Worm (Caenorhabditis elegans) whole organism, L4 larva: ENCODE measurements around the gene Y75B8A.28.
A peak's percentile ranks its signal among the peaks of the same experiment; 100 is the strongest.

Experiments used
- F44E2.7 ChIP-seq: fragments of 200-800 bp; sonication (Bioruptor generic); IDR thresholded peaks from 2 replicates; pipeline ENCODE4 v2.1.2; 2022; ENCODE audit warnings: missing genetic modification characterization, missing compliant biosample characterization
- F49E8.2 ChIP-seq: sonication (generic microtip); optimal IDR thresholded peaks from 2 replicates; lab custom pipeline; 2016; ENCODE audit warnings: missing compliant biosample characterization, mild to moderate bottlenecking, missing genetic modification characterization, borderline replicate concordance
- T26A8.4 ChIP-seq: fragments of 200-800 bp; sonication (Bioruptor generic); IDR thresholded peaks from 2 replicates; pipeline ENCODE4 v1.3.6; 2022; ENCODE audit warnings: missing genetic modification characterization, missing compliant biosample characterization
- Y105C5A.15 ChIP-seq: fragments of 200-800 bp; sonication (Bioruptor generic); IDR thresholded peaks from 2 replicates; pipeline ENCODE4 v1.3.6; 2022; ENCODE audit warnings: missing genetic modification characterization, missing compliant biosample characterization
- Y5F2A.4 ChIP-seq: fragments of 200-800 bp; sonication (Bioruptor generic); optimal IDR thresholded peaks from 2 replicates; lab custom pipeline; 2018; ENCODE audit warnings: mild to moderate bottlenecking, missing genetic modification characterization, missing compliant biosample characterization
- ZK337.2 ChIP-seq: fragments of 200-800 bp; sonication (Bioruptor generic); IDR thresholded peaks from 2 replicates; pipeline ENCODE4 v1.3.6; 2022; ENCODE audit warnings: missing genetic modification reagents, missing genetic modification characterization, missing compliant biosample characterization
- aha-1 ChIP-seq: fragments of 150-350 bp; peaks from one replicate; lab custom pipeline; 2014; ENCODE audit warnings: missing biosample characterization, missing genetic modification characterization
- aly-2 ChIP-seq: sonication (generic microtip); optimal IDR thresholded peaks from 2 replicates; lab custom pipeline; 2018; ENCODE audit warnings: missing biosample characterization, missing genetic modification characterization
- ama-1 ChIP-seq: fragments of 150-350 bp; optimal IDR thresholded peaks from 2 replicates; lab custom pipeline; 2014; ENCODE audit warnings: inconsistent platforms, mixed read lengths
- arid-1 ChIP-seq: fragments of 200-800 bp; sonication (Bioruptor generic); conservative IDR thresholded peaks from 2 replicates; pipeline ENCODE4 v1.3.6; 2022; ENCODE audit warnings: missing genetic modification reagents, missing genetic modification characterization, missing compliant biosample characterization
- attf-4 ChIP-seq: sonication (generic microtip); optimal IDR thresholded peaks from 3 replicates; lab custom pipeline; 2017; ENCODE audit warnings: missing biosample characterization, missing genetic modification characterization
- ceh-20 ChIP-seq: fragments of 200-800 bp; sonication (Bioruptor generic); IDR thresholded peaks from 2 replicates; pipeline ENCODE4 v1.3.6; 2022; ENCODE audit warnings: missing genetic modification reagents, missing genetic modification characterization, missing compliant biosample characterization
- ceh-28 ChIP-seq: fragments of 150-350 bp; optimal IDR thresholded peaks from 2 replicates; lab custom pipeline; 2014; ENCODE audit warnings: missing biosample characterization, missing genetic modification reagents, missing genetic modification characterization
- ceh-32 ChIP-seq: sonication (generic microtip); optimal IDR thresholded peaks from 2 replicates; lab custom pipeline; 2016; ENCODE audit warnings: mild to moderate bottlenecking, missing genetic modification characterization, missing compliant biosample characterization; ENCODE audit not compliant: poor library complexity
- ceh-62 ChIP-seq: sonication (generic microtip); optimal IDR thresholded peaks from 2 replicates; lab custom pipeline; 2017; ENCODE audit warnings: missing biosample characterization, missing genetic modification characterization
- ceh-82 ChIP-seq: sonication (generic microtip); optimal IDR thresholded peaks from 2 replicates; lab custom pipeline; 2017; ENCODE audit warnings: missing biosample characterization, missing genetic modification characterization
- ces-1 ChIP-seq: fragments of 150-350 bp; sonication (generic microtip); optimal IDR thresholded peaks from 4 replicates; lab custom pipeline; 2014; ENCODE audit warnings: missing biosample characterization, missing genetic modification reagents, missing genetic modification characterization
- dmd-8 ChIP-seq: fragments of 200-800 bp; sonication (Bioruptor generic); IDR thresholded peaks from 2 replicates; pipeline ENCODE4 v1.3.6; 2022; ENCODE audit warnings: missing genetic modification characterization, missing compliant biosample characterization
- dpl-1 ChIP-seq: fragments of 150-350 bp; optimal IDR thresholded peaks from 2 replicates; lab custom pipeline; 2014; ENCODE audit warnings: missing biosample characterization, missing genetic modification reagents, missing genetic modification characterization
- duxl-1 ChIP-seq: sonication (generic microtip); optimal IDR thresholded peaks from 2 replicates; lab custom pipeline; 2016; ENCODE audit warnings: mild to moderate bottlenecking, missing genetic modification characterization, moderate library complexity, missing compliant biosample characterization; ENCODE audit not compliant: poor library complexity
- egl-27 ChIP-seq: sonication (generic microtip); optimal IDR thresholded peaks from 3 replicates; lab custom pipeline; 2017; ENCODE audit warnings: missing biosample characterization, missing genetic modification reagents, missing genetic modification characterization
- egl-43 ChIP-seq: fragments of 200-800 bp; sonication (Bioruptor generic); IDR thresholded peaks from 2 replicates; pipeline ENCODE4 v1.3.6; 2022; ENCODE audit warnings: missing genetic modification reagents, missing genetic modification characterization, missing compliant biosample characterization
- hif-1 ChIP-seq, 2 experiments: sonication (generic microtip); optimal IDR thresholded peaks; 2 replicates each; lab custom pipeline; 2016 to 2017; ENCODE audit warnings: missing compliant biosample characterization in 2 of 2, missing genetic modification characterization in 2 of 2, missing genetic modification reagents in 2 of 2, missing genotype in 2 of 2, mild to moderate bottlenecking in 1 of 2
- hlh-11 ChIP-seq: fragments of 200-800 bp; sonication (Bioruptor generic); optimal IDR thresholded peaks from 2 replicates; lab custom pipeline; 2018; ENCODE audit warnings: mild to moderate bottlenecking, missing genetic modification characterization, missing compliant biosample characterization
- hlh-30 ChIP-seq: sonication (generic microtip); optimal IDR thresholded peaks from 2 replicates; lab custom pipeline; 2017; ENCODE audit warnings: antibody characterized with exemption, mild to moderate bottlenecking, missing genetic modification characterization, missing compliant biosample characterization; ENCODE audit not compliant: insufficient read depth
- jun-1 ChIP-seq: fragments of 150-350 bp; optimal IDR thresholded peaks from 2 replicates; lab custom pipeline; 2014; ENCODE audit warnings: missing biosample characterization, missing genetic modification reagents, missing genetic modification characterization
- lin-13 ChIP-seq: fragments of 150-350 bp; optimal IDR thresholded peaks from 2 replicates; lab custom pipeline; 2014; ENCODE audit warnings: missing biosample characterization, missing genetic modification reagents, missing genetic modification characterization
- lin-15B ChIP-seq: fragments of 150-350 bp; sonication (generic microtip); optimal IDR thresholded peaks from 3 replicates; lab custom pipeline; 2014; ENCODE audit warnings: missing biosample characterization, missing genetic modification characterization
- lin-29 ChIP-seq: fragments of 200-800 bp; sonication (Bioruptor generic); IDR thresholded peaks from 2 replicates; pipeline ENCODE4 v1.3.6; 2022; ENCODE audit warnings: missing genetic modification reagents, missing genetic modification characterization, missing compliant biosample characterization
- madf-9 ChIP-seq: fragments of 200-800 bp; sonication (Bioruptor generic); conservative IDR thresholded peaks from 2 replicates; pipeline ENCODE4 v1.3.6; 2022; ENCODE audit warnings: missing genetic modification reagents, missing genetic modification characterization, missing compliant biosample characterization
- mdl-1 ChIP-seq, 2 experiments: fragments of 150-350 bp in 1 of 2; sonication (generic microtip) in 1 of 2; optimal IDR thresholded peaks; 2 replicates each; lab custom pipeline; 2014 to 2017; ENCODE audit warnings: missing biosample characterization in 2 of 2, missing genetic modification characterization in 2 of 2
- mxl-2 ChIP-seq: fragments of 200-800 bp; sonication (Bioruptor generic); conservative IDR thresholded peaks from 2 replicates; pipeline ENCODE4 v1.3.6; 2022; ENCODE audit warnings: missing genetic modification reagents, missing genetic modification characterization, missing compliant biosample characterization
- nhr-102 ChIP-seq: sonication (generic microtip); optimal IDR thresholded peaks from 2 replicates; lab custom pipeline; 2016; ENCODE audit warnings: mild to moderate bottlenecking, missing genetic modification characterization, moderate library complexity, missing compliant biosample characterization
- nhr-237 ChIP-seq: sonication (generic microtip); optimal IDR thresholded peaks from 2 replicates; lab custom pipeline; 2017; ENCODE audit warnings: missing biosample characterization, missing genetic modification characterization
- nhr-25 ChIP-seq: sonication (generic microtip); optimal IDR thresholded peaks from 2 replicates; lab custom pipeline; 2017; ENCODE audit warnings: missing genetic modification characterization, mild to moderate bottlenecking, missing compliant biosample characterization, antibody characterized with exemption, moderate library complexity, borderline replicate concordance; ENCODE audit not compliant: insufficient read depth
- nhr-42 ChIP-seq: fragments of 200-800 bp; sonication (Bioruptor generic); IDR thresholded peaks from 2 replicates; pipeline ENCODE4 v1.3.6; 2022; ENCODE audit warnings: missing genetic modification characterization, missing compliant biosample characterization
- nhr-76 ChIP-seq: fragments of 150-350 bp; optimal IDR thresholded peaks from 2 replicates; lab custom pipeline; 2014; ENCODE audit warnings: missing biosample characterization, missing genetic modification characterization
- pha-4 ChIP-seq, 2 experiments: fragments of 150-350 bp in 1 of 2; fragments of 200-800 bp in 1 of 2; sonication (Bioruptor generic) in 1 of 2; IDR thresholded peaks in 1 of 2; optimal IDR thresholded peaks in 1 of 2; 2 replicates each; pipeline versions ENCODE4 v1.3.6 to Lab custom; 2014 to 2022; ENCODE audit warnings: missing genetic modification characterization in 2 of 2, missing genetic modification reagents in 2 of 2, missing biosample characterization in 1 of 2, missing compliant biosample characterization in 1 of 2
- pqm-1 ChIP-seq: sonication (generic microtip); optimal IDR thresholded peaks from 2 replicates; lab custom pipeline; 2017; ENCODE audit warnings: missing biosample characterization, missing genetic modification characterization
- rbr-2 ChIP-seq: sonication (generic microtip); optimal IDR thresholded peaks from 2 replicates; lab custom pipeline; 2016; ENCODE audit warnings: missing genotype, missing genetic modification characterization, missing compliant biosample characterization
- sdz-12 ChIP-seq: fragments of 200-800 bp; sonication (Bioruptor generic); optimal IDR thresholded peaks from 2 replicates; lab custom pipeline; 2018; ENCODE audit warnings: mild to moderate bottlenecking, missing genetic modification characterization, missing compliant biosample characterization
- skn-1 ChIP-seq: fragments of 150-350 bp; optimal IDR thresholded peaks from 2 replicates; lab custom pipeline; 2014; ENCODE audit warnings: missing biosample characterization, missing genetic modification characterization
- snpc-1.2 ChIP-seq: fragments of 200-800 bp; sonication (Bioruptor generic); IDR thresholded peaks from 2 replicates; pipeline ENCODE4 v1.3.6; 2022; ENCODE audit warnings: missing genetic modification reagents, missing genetic modification characterization, missing compliant biosample characterization
- spr-1 ChIP-seq: sonication (generic microtip); optimal IDR thresholded peaks from 2 replicates; lab custom pipeline; 2016; ENCODE audit warnings: mild to moderate bottlenecking, missing genetic modification characterization, missing compliant biosample characterization
- tag-97 ChIP-seq: fragments of 200-800 bp; sonication (Bioruptor generic); IDR thresholded peaks from 2 replicates; pipeline ENCODE4 v1.3.6; 2022; ENCODE audit warnings: missing genetic modification characterization, missing compliant biosample characterization
- tra-1 ChIP-seq: fragments of 200-800 bp; sonication (Bioruptor generic); IDR thresholded peaks from 2 replicates; pipeline ENCODE4 v1.3.6; 2022; ENCODE audit warnings: missing genetic modification reagents, missing genetic modification characterization, missing compliant biosample characterization
- unc-130 ChIP-seq: sonication (generic microtip); optimal IDR thresholded peaks from 2 replicates; lab custom pipeline; 2016; ENCODE audit warnings: missing genetic modification reagents, missing genetic modification characterization, missing compliant biosample characterization
- unc-62 ChIP-seq, 3 experiments: fragments of 150-350 bp in 1 of 3; sonication (generic microtip); optimal IDR thresholded peaks in 2 of 3; peaks in 1 of 3; 1 replicate in 1 of 3; 2 replicates in 2 of 3; lab custom pipeline; 2014 to 2017; ENCODE audit warnings: missing biosample characterization in 3 of 3, missing genetic modification characterization in 3 of 3, missing genetic modification reagents in 3 of 3, missing genotype in 1 of 3
- zip-11 ChIP-seq: fragments of 200-800 bp; sonication (Bioruptor generic); IDR thresholded peaks from 2 replicates; pipeline ENCODE4 v1.3.6; 2022; ENCODE audit warnings: missing genetic modification characterization, missing compliant biosample characterization
- zip-2 ChIP-seq: fragments of 150-350 bp; optimal IDR thresholded peaks from 2 replicates; lab custom pipeline; 2014; ENCODE audit warnings: missing biosample characterization, missing genetic modification characterization
- ztf-11 ChIP-seq: fragments of 150-350 bp; optimal IDR thresholded peaks from 2 replicates; lab custom pipeline; 2014; ENCODE audit warnings: missing biosample characterization, missing genetic modification characterization

Gene Y75B8A.28

ce11 chrIII:12351301-12351700 lies 32.4 kb downstream of the Y75B8A.28 start, which contains the start of the genes pph-4.1 and Y75B8A.31 (continued):
- TF ChIP-seq ceh-28 (tag; lab: Kevin White, UChicago) (no peak), nhr-25 (tag; lab: Kevin White, UChicago) (no peak), mdl-1 (tag; optimal IDR thresholded peaks at IDR 0.05; lab: Kevin White, UChicago) (no peak), tag-97 (GFP tag; lab: Robert Waterston, UW) (no peak), hif-1 (tag; optimal IDR thresholded peaks at IDR 0.05; lab: Kevin White, UChicago) (peak; percentile 37 to 95), rbr-2 (tag; lab: Kevin White, UChicago) (peak; percentile 80), hlh-11 (tag; lab: Kevin White, UChicago) (peak; percentile 75), pha-4 (GFP tag; IDR thresholded peaks at IDR 0.05; lab: Robert Waterston, UW) (peak; percentile 69), pha-4 (tag; optimal IDR thresholded peaks at IDR 0.05; lab: Kevin White, UChicago) (no peak), zip-2 (no peak), arid-1 (GFP tag; lab: Robert Waterston, UW) (peak; percentile 54; the same call in 1 of the 2 replicates), nhr-76 (no peak), attf-4 (tag; lab: Kevin White, UChicago) (no peak), spr-1 (tag; lab: Kevin White, UChicago) (peak; percentile 41), tra-1 (GFP tag; lab: Robert Waterston, UW) (no peak), egl-27 (no peak), aha-1 (tag; lab: Kevin White, UChicago) (no peak), nhr-42 (GFP tag; lab: Robert Waterston, UW) (no peak), egl-43 (no peak), ceh-62 (tag; lab: Kevin White, UChicago) (no peak), nhr-237 (tag; lab: Kevin White, UChicago) (no peak), aly-2 (tag; lab: Kevin White, UChicago) (no peak), ztf-11 (tag; lab: Kevin White, UChicago) (no peak), ZK337.2 (GFP tag; lab: Robert Waterston, UW) (peak; percentile 77), madf-9 (GFP tag; lab: Robert Waterston, UW) (no peak; the same call in 1 of the 2 replicates), ama-1 (lab: Kevin White, UChicago) (no peak), ceh-20 (GFP tag; lab: Robert Waterston, UW) (peak; percentile 54; the same call in 1 of the 2 replicates), pqm-1 (tag; lab: Kevin White, UChicago) (no peak), Y105C5A.15 (GFP tag; lab: Robert Waterston, UW) (no peak), lin-15B (tag; lab: Kevin White, UChicago) (peak; percentile 84), hlh-30 (tag; lab: Kevin White, UChicago) (peak; percentile 67), lin-13 (peak; percentile 81), T26A8.4 (GFP tag; lab: Robert Waterston, UW) (peak; percentile 53), dpl-1 (GFP tag; lab: Kevin White, UChicago) (peak; percentile 83), F49E8.2 (peak; percentile 34), jun-1 (tag; lab: Kevin White, UChicago) (no peak), snpc-1.2 (GFP tag; lab: Robert Waterston, UW) (no peak), ces-1 (no peak), skn-1 (tag; lab: Kevin White, UChicago) (no peak), ceh-32 (no peak), sdz-12 (GFP tag; lab: Kevin White, UChicago) (peak; percentile 44), mxl-2 (no peak), zip-11 (GFP tag; lab: Robert Waterston, UW) (no peak), Y5F2A.4 (GFP tag; lab: Kevin White, UChicago) (no peak), ceh-82 (tag; lab: Kevin White, UChicago) (no peak), unc-130 (GFP tag; lab: Kevin White, UChicago) (peak; percentile 95), lin-29 (GFP tag; lab: Robert Waterston, UW) (no peak), unc-62 (GFP tag; optimal IDR thresholded peaks at IDR 0.05 in 1 of 2; lab: Kevin White, UChicago) (no peak), unc-62 (tag; optimal IDR thresholded peaks at IDR 0.05; lab: Kevin White, UChicago) (no peak), nhr-102 (tag; lab: Kevin White, UChicago) (peak; percentile 71), duxl-1 (tag; lab: Kevin White, UChicago) (peak; percentile 0), dmd-8 (GFP tag; lab: Robert Waterston, UW) (no peak), F44E2.7 (GFP tag; lab: Robert Waterston, UW) (no peak)
